Worm (Caenorhabditis elegans) whole organism, L4/young adult: ENCODE measurements around the gene C30F2.4.

Experiments used
- dao-5 ChIP-seq: sonication (generic microtip); optimal IDR thresholded peaks from 2 replicates; lab custom pipeline; 2016; ENCODE audit warnings: missing genotype, missing genetic modification characterization, moderate library complexity, missing compliant biosample characterization
- him-1 ChIP-seq: sonication (generic microtip); optimal IDR thresholded peaks from 2 replicates; lab custom pipeline; 2016; ENCODE audit warnings: missing genotype, missing genetic modification reagents, missing genetic modification characterization, missing compliant biosample characterization

ce11 chrX:16117176-16117575 lies 40.8 kb upstream of the C30F2.4 start:
- TF ChIP-seq dao-5 (no peak), him-1 (tag; lab: Kevin White, UChicago) (no peak)
